Worm (Caenorhabditis elegans) whole organism, L4 larva: Measurements from ENCODE around the gene ZC13.2.

Experiments used
- D1046.2 ChIP-seq: fragments of 200-800 bp; sonication (Bioruptor generic); IDR thresholded peaks from 2 replicates; pipeline ENCODE4 v1.3.6; 2022; ENCODE audit warnings: missing genetic modification characterization, missing compliant biosample characterization
- R02D3.7 ChIP-seq: fragments of 150-350 bp; sonication (generic microtip); optimal IDR thresholded peaks from 3 replicates; lab custom pipeline; 2014; ENCODE audit warnings: missing biosample characterization, missing genetic modification characterization
- T20F7.1 ChIP-seq: fragments of 200-800 bp; sonication (Bioruptor generic); optimal IDR thresholded peaks from 2 replicates; lab custom pipeline; 2018; ENCODE audit warnings: mild to moderate bottlenecking, missing genetic modification characterization, missing compliant biosample characterization
- aha-1 ChIP-seq: fragments of 150-350 bp; peaks from one replicate; lab custom pipeline; 2014; ENCODE audit warnings: missing biosample characterization, missing genetic modification characterization
- aly-2 ChIP-seq: sonication (generic microtip); optimal IDR thresholded peaks from 2 replicates; lab custom pipeline; 2018; ENCODE audit warnings: missing biosample characterization, missing genetic modification characterization
- cey-2 ChIP-seq: sonication (generic microtip); optimal IDR thresholded peaks from 3 replicates; lab custom pipeline; 2017; ENCODE audit warnings: missing genetic modification characterization, mild to moderate bottlenecking, missing compliant biosample characterization, antibody characterized with exemption, borderline replicate concordance; ENCODE audit not compliant: insufficient read depth
- dve-1 ChIP-seq: sonication (generic microtip); optimal IDR thresholded peaks from 2 replicates; lab custom pipeline; 2017; ENCODE audit warnings: antibody characterized with exemption, mild to moderate bottlenecking, missing genetic modification characterization, missing compliant biosample characterization; ENCODE audit not compliant: insufficient read depth
- fkh-10 ChIP-seq: fragments of 150-350 bp; optimal IDR thresholded peaks from 2 replicates; lab custom pipeline; 2014; ENCODE audit warnings: missing biosample characterization, missing genetic modification reagents, missing genetic modification characterization
- hlh-11 ChIP-seq: fragments of 200-800 bp; sonication (Bioruptor generic); optimal IDR thresholded peaks from 2 replicates; lab custom pipeline; 2018; ENCODE audit warnings: mild to moderate bottlenecking, missing genetic modification characterization, missing compliant biosample characterization
- hlh-30 ChIP-seq: sonication (generic microtip); optimal IDR thresholded peaks from 2 replicates; lab custom pipeline; 2017; ENCODE audit warnings: antibody characterized with exemption, mild to moderate bottlenecking, missing genetic modification characterization, missing compliant biosample characterization; ENCODE audit not compliant: insufficient read depth
- lin-1 ChIP-seq: fragments of 200-800 bp; sonication (Bioruptor generic); IDR thresholded peaks from 2 replicates; pipeline ENCODE4 v1.3.6; 2022; ENCODE audit warnings: missing genetic modification reagents, missing genetic modification characterization, missing compliant biosample characterization
- lsy-2 ChIP-seq, 2 experiments: fragments of 150-350 bp in 1 of 2; sonication (generic microtip) in 1 of 2; optimal IDR thresholded peaks; 2 replicates each; lab custom pipeline; 2014 to 2017; ENCODE audit warnings: missing biosample characterization in 2 of 2, missing genetic modification characterization in 2 of 2
- mdt-29 ChIP-seq: fragments of 200-800 bp; sonication (Bioruptor generic); IDR thresholded peaks from 2 replicates; pipeline ENCODE4 v1.3.6; 2022; ENCODE audit warnings: missing genetic modification reagents, missing genetic modification characterization, missing compliant biosample characterization
- mxl-2 ChIP-seq: fragments of 200-800 bp; sonication (Bioruptor generic); conservative IDR thresholded peaks from 2 replicates; pipeline ENCODE4 v1.3.6; 2022; ENCODE audit warnings: missing genetic modification reagents, missing genetic modification characterization, missing compliant biosample characterization
- nhr-28 ChIP-seq: fragments of 150-350 bp; optimal IDR thresholded peaks from 2 replicates; lab custom pipeline; 2014; ENCODE audit warnings: missing biosample characterization, missing genetic modification characterization
- nhr-77 ChIP-seq: fragments of 150-350 bp; optimal IDR thresholded peaks from 2 replicates; lab custom pipeline; 2014; ENCODE audit warnings: missing biosample characterization, missing genetic modification characterization
- pha-4 ChIP-seq, 2 experiments: fragments of 150-350 bp in 1 of 2; fragments of 200-800 bp in 1 of 2; sonication (Bioruptor generic) in 1 of 2; IDR thresholded peaks in 1 of 2; optimal IDR thresholded peaks in 1 of 2; 2 replicates each; pipeline versions ENCODE4 v1.3.6 to Lab custom; 2014 to 2022; ENCODE audit warnings: missing genetic modification characterization in 2 of 2, missing genetic modification reagents in 2 of 2, missing biosample characterization in 1 of 2, missing compliant biosample characterization in 1 of 2
- sdz-12 ChIP-seq: fragments of 200-800 bp; sonication (Bioruptor generic); optimal IDR thresholded peaks from 2 replicates; lab custom pipeline; 2018; ENCODE audit warnings: mild to moderate bottlenecking, missing genetic modification characterization, missing compliant biosample characterization
- snpc-4 ChIP-seq: fragments of 150-350 bp; optimal IDR thresholded peaks from 2 replicates; lab custom pipeline; 2014; ENCODE audit warnings: missing biosample characterization, missing genetic modification characterization
- unc-62 ChIP-seq, 3 experiments: fragments of 150-350 bp in 1 of 3; sonication (generic microtip); optimal IDR thresholded peaks in 2 of 3; peaks in 1 of 3; 1 replicate in 1 of 3; 2 replicates in 2 of 3; lab custom pipeline; 2014 to 2017; ENCODE audit warnings: missing biosample characterization in 3 of 3, missing genetic modification characterization in 3 of 3, missing genetic modification reagents in 3 of 3, missing genotype in 1 of 3
- ztf-11 ChIP-seq: fragments of 150-350 bp; optimal IDR thresholded peaks from 2 replicates; lab custom pipeline; 2014; ENCODE audit warnings: missing biosample characterization, missing genetic modification characterization

The ZC13.2 gene

DNA sequence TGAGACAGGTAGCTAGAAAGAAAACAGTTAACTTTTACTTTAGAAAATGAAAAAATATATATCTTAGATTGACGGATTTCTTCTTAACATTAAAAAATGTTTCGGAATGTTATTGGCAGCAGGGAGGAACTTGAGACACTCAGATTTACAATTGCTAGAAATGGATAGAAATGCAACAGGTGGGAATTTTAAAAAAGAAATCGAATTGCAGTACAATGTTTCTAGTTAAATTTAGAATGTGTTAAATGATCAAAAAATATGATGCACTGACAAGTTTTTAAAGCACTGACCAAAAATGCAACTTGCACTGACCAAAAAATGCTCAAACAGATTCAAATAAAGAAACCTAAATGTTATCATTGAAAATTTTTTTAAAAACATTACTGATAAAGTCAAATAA, 45.7 kb downstream of the ZC13.2 start:
- no peak for TF ChIP-seq aha-1
- no peak for TF ChIP-seq cey-2 (tag; lab: Kevin White, UChicago)
- TF ChIP-seq unc-62 (GFP tag; optimal IDR thresholded peaks at IDR 0.05 in 1 of 2; lab: Kevin White, UChicago) = peak in 1 of 2 experiments; percentile 91
- TF ChIP-seq unc-62 (tag; optimal IDR thresholded peaks at IDR 0.05; lab: Kevin White, UChicago) = no peak
- no peak for TF ChIP-seq mxl-2
- TF ChIP-seq mdt-29 (GFP tag; lab: Robert Waterston, UW) = no peak

DNA sequence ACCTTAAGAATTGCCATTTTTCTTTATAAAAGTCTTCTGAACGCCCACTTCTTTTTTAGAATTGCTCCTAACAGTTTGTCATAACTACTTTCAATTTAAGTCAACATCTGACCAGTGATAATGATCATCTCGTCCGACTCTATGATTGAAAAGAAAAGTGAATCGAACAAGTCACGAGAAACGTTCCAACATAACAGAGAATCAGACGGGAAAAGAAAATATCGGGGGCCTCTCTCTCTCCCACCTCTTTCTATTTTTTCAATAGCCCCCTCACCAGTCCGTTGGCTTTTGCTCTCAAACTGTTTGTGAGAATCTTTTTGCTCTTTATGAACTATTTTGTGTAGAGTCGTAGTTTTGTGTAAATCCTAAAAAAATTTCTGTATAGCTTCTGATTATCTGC, 47.2 kb downstream of the ZC13.2 start:
- TF ChIP-seq hlh-30 (tag; lab: Kevin White, UChicago) = peak; percentile 76
- TF ChIP-seq dve-1 (tag; lab: Kevin White, UChicago) = peak; percentile 12
- TF ChIP-seq lsy-2 (tag; optimal IDR thresholded peaks at IDR 0.05; lab: Kevin White, UChicago) = peak in 1 of 2 experiments; percentile 10
- TF ChIP-seq R02D3.7 (tag; lab: Kevin White, UChicago) = no peak
- peak; percentile 17 for TF ChIP-seq nhr-28 (tag; lab: Kevin White, UChicago)
- TF ChIP-seq ztf-11 (tag; lab: Kevin White, UChicago) = no peak
- TF ChIP-seq fkh-10 (GFP tag; lab: Kevin White, UChicago) = no peak
- no peak for TF ChIP-seq pha-4 (GFP tag; IDR thresholded peaks at IDR 0.05; lab: Robert Waterston, UW)
- peak; percentile 56 for TF ChIP-seq pha-4 (tag; optimal IDR thresholded peaks at IDR 0.05; lab: Kevin White, UChicago)
- no peak for TF ChIP-seq nhr-77 (tag; lab: Kevin White, UChicago)
- no peak for TF ChIP-seq sdz-12 (GFP tag; lab: Kevin White, UChicago)
- TF ChIP-seq lin-1 = no peak
- no peak for TF ChIP-seq aly-2 (tag; lab: Kevin White, UChicago)
- TF ChIP-seq snpc-4 (tag; lab: Kevin White, UChicago) = no peak
- TF ChIP-seq T20F7.1 (GFP tag; lab: Kevin White, UChicago) = no peak
- peak; percentile 53 for TF ChIP-seq hlh-11 (tag; lab: Kevin White, UChicago)
- TF ChIP-seq D1046.2 (GFP tag; lab: Robert Waterston, UW) = no peak
